Comparison of ENCODE assay signal across 3 worm cellular contexts in the genomic region with DNA sequence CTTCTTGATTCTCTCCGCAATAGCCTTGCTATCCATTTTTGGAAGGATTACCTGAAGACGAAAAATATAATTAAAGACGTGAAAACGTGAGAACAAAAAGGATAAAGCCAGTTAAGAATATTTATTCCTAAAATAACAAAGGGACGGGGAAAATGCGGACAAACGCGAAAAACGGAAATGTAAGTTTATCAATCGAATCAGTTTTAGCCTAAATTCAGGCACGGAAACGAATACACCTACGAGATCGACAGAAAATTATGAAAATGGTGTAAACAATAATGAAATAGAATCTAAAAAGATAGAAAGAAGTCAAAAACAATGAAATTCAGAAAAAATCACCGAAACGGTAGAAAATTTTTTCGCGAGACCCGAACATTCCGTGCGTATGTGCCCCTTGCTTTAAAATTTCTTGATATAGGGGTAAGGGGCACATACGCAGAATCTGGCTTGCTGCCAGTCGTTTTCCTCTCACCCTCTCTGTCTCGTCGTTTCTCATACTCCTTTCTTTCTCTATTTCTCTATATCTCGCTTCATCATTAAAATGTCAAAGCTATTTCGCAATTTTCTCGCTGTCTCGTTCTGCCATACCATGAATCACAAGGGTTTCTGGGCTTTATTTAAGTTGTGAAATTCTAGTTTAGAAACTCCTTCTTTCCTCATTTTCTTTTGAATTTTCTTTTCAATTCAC.
A peak's percentile ranks its signal among the peaks of the same experiment; 100 is the strongest.
TF ChIP-seq lines count a peak whose summit lies in the region.

Gene icd-1, minus strand, starts transcription at position 51 of the 688 bp plus-strand sequence.

TF ChIP-seq in whole organism, L1 larva, 84 proteins besides CTCF, POLR2A, EP300 and RAD21 (continued from another document and continues in another):
- TF ChIP-seq sptf-1 (tag; optimal IDR thresholded peaks at IDR 0.05; lab: Kevin White, UChicago) (no peak), lin-14 (GFP tag; optimal IDR thresholded peaks at IDR 0.05; lab: Kevin White, UChicago) (peak; percentile 98), ces-1 (GFP tag; optimal IDR thresholded peaks at IDR 0.05; lab: Kevin White, UChicago) (no peak), aha-1 (tag; optimal IDR thresholded peaks at IDR 0.05; lab: Kevin White, UChicago) (peak; percentile 85), nhr-237 (tag; optimal IDR thresholded peaks at IDR 0.05; lab: Kevin White, UChicago) (peak; percentile 93), pag-3 (tag; optimal IDR thresholded peaks at IDR 0.05; lab: Kevin White, UChicago; ENCODE audit: borderline replicate concordance, insufficient read depth) (no peak), xbp-1 (tag; optimal IDR thresholded peaks at IDR 0.05; lab: Kevin White, UChicago) (peak; percentile 94), swsn-7 (tag; optimal IDR thresholded peaks at IDR 0.05; lab: Kevin White, UChicago) (peak; percentile 98), lir-3 (tag; optimal IDR thresholded peaks at IDR 0.05; lab: Kevin White, UChicago; ENCODE audit: poor library complexity) (peak; percentile 89), pqm-1 (tag; optimal IDR thresholded peaks at IDR 0.05; lab: Kevin White, UChicago) (no peak), dpl-1 (GFP tag; optimal IDR thresholded peaks at IDR 0.05; lab: Kevin White, UChicago) (peak; percentile 76 to 81 (median 76)), ceh-90 (tag; optimal IDR thresholded peaks at IDR 0.05; lab: Kevin White, UChicago) (peak; percentile 28), lin-13 (GFP tag; optimal IDR thresholded peaks at IDR 0.05; lab: Kevin White, UChicago) (peak; percentile 84), grh-1 (GFP tag; IDR thresholded peaks at IDR 0.05; lab: Robert Waterston, UW) (peak; percentile 95), fkh-4 (tag; optimal IDR thresholded peaks at IDR 0.05; lab: Kevin White, UChicago; ENCODE audit: borderline replicate concordance) (peak; percentile 66), mef-2 (tag; optimal IDR thresholded peaks at IDR 0.05; lab: Kevin White, UChicago) (peak; percentile 67), snpc-4 (tag; optimal IDR thresholded peaks at IDR 0.05; lab: Kevin White, UChicago) (peak; percentile 83), nhr-12 (tag; optimal IDR thresholded peaks at IDR 0.05; lab: Kevin White, UChicago) (no peak), ztf-4 (tag; optimal IDR thresholded peaks at IDR 0.05; lab: Kevin White, UChicago) (peak; percentile 97), Y116A8C.19 (tag; optimal IDR thresholded peaks at IDR 0.05; lab: Kevin White, UChicago; ENCODE audit: borderline replicate concordance) (no peak), nhr-71 (tag; optimal IDR thresholded peaks at IDR 0.05; lab: Kevin White, UChicago) (peak; percentile 99), hpl-2 (GFP tag; optimal IDR thresholded peaks at IDR 0.05; lab: Kevin White, UChicago) (peak; percentile 91), zag-1 (tag; optimal IDR thresholded peaks at IDR 0.05; lab: Kevin White, UChicago) (peak; percentile 73), snu-23 (GFP tag; optimal IDR thresholded peaks at IDR 0.05; lab: Kevin White, UChicago) (peak; percentile 99), mab-9 (GFP tag; IDR thresholded peaks at IDR 0.05; lab: Robert Waterston, UW) (peak; percentile 65), fkh-10 (GFP tag; optimal IDR thresholded peaks at IDR 0.05; lab: Kevin White, UChicago) (peak; percentile 86), nhr-19 (GFP tag; conservative IDR thresholded peaks at IDR 0.05; lab: Robert Waterston, UW) (peak; percentile 96), egl-27 (tag; optimal IDR thresholded peaks at IDR 0.05; lab: Kevin White, UChicago) (peak in 1 of 2 experiments; percentile 82), unc-62 (GFP tag; optimal IDR thresholded peaks at IDR 0.05; lab: Kevin White, UChicago) (no peak), lin-15B (tag; optimal IDR thresholded peaks at IDR 0.05; lab: Kevin White, UChicago) (peak; percentile 71), unc-30 (tag; optimal IDR thresholded peaks at IDR 0.05; lab: Kevin White, UChicago) (no peak), irx-1 (tag; optimal IDR thresholded peaks at IDR 0.05; lab: Kevin White, UChicago) (peak; percentile 88), nhr-77 (tag; optimal IDR thresholded peaks at IDR 0.05; lab: Kevin White, UChicago) (peak; percentile 94), C04F5.9 (tag; optimal IDR thresholded peaks at IDR 0.05; lab: Kevin White, UChicago) (peak; percentile 70), blmp-1 (tag; optimal IDR thresholded peaks at IDR 0.05; lab: Kevin White, UChicago) (peak; percentile 79), lsy-2 (tag; optimal IDR thresholded peaks at IDR 0.05; lab: Kevin White, UChicago) (peak; percentile 94 to 96), ets-5 (GFP tag; IDR thresholded peaks at IDR 0.05; lab: Robert Waterston, UW) (no peak), efl-3 (GFP tag; optimal IDR thresholded peaks at IDR 0.05; lab: Kevin White, UChicago) (no peak), lin-39 (tag; optimal IDR thresholded peaks at IDR 0.05; lab: Kevin White, UChicago) (peak; percentile 94), lin-35 (GFP tag; optimal IDR thresholded peaks at IDR 0.05; lab: Kevin White, UChicago) (peak; percentile 84 to 87)

TF ChIP-seq in whole organism, L3 larva, 47 proteins besides CTCF, POLR2A, EP300 and RAD21 (continued from another document):
- TF ChIP-seq ceh-82 (tag; optimal IDR thresholded peaks at IDR 0.05; lab: Kevin White, UChicago) (peak; percentile 91), daf-12 (tag; optimal IDR thresholded peaks at IDR 0.05; lab: Kevin White, UChicago) (no peak), ceh-16 (tag; optimal IDR thresholded peaks at IDR 0.05; lab: Kevin White, UChicago) (peak; percentile 26), fkh-10 (GFP tag; optimal IDR thresholded peaks at IDR 0.05; lab: Kevin White, UChicago) (peak; percentile 64), mml-1 (tag; optimal IDR thresholded peaks at IDR 0.05; lab: Kevin White, UChicago) (no peak), nhr-76 (tag; optimal IDR thresholded peaks at IDR 0.05; lab: Kevin White, UChicago) (peak; percentile 11), unc-62 (GFP tag; optimal IDR thresholded peaks at IDR 0.05; lab: Kevin White, UChicago) (peak; percentile 87), zag-1 (tag; optimal IDR thresholded peaks at IDR 0.05; lab: Kevin White, UChicago) (peak; percentile 71), unc-39 (tag; optimal IDR thresholded peaks at IDR 0.05; lab: Kevin White, UChicago) (no peak), hmg-11 (tag; optimal IDR thresholded peaks at IDR 0.05; lab: Kevin White, UChicago) (peak; percentile 84), lin-15B (tag; optimal IDR thresholded peaks at IDR 0.05; lab: Kevin White, UChicago) (peak; percentile 91), lin-39 (tag; optimal IDR thresholded peaks at IDR 0.05; lab: Kevin White, UChicago) (peak; percentile 85), elt-3 (tag; optimal IDR thresholded peaks at IDR 0.05; lab: Kevin White, UChicago) (no peak), tbx-2 (tag; optimal IDR thresholded peaks at IDR 0.05; lab: Kevin White, UChicago) (peak; percentile 91), nhr-28 (tag; optimal IDR thresholded peaks at IDR 0.05; lab: Kevin White, UChicago) (no peak), nfya-1 (tag; optimal IDR thresholded peaks at IDR 0.05; lab: Kevin White, UChicago; ENCODE audit: insufficient read depth) (peak; percentile 94), sea-2 (GFP tag; optimal IDR thresholded peaks at IDR 0.05; lab: Kevin White, UChicago) (peak; percentile 63), elt-1 (tag; optimal IDR thresholded peaks at IDR 0.05; lab: Kevin White, UChicago) (peak; percentile 58), ama-1 (optimal IDR thresholded peaks at IDR 0.05; lab: Kevin White, UChicago) (peak; percentile 71), lsy-12 (tag; optimal IDR thresholded peaks at IDR 0.05; lab: Kevin White, UChicago) (peak; percentile 95), egl-27 (tag; optimal IDR thresholded peaks at IDR 0.05; lab: Kevin White, UChicago) (peak; percentile 86), nhr-43 (tag; optimal IDR thresholded peaks at IDR 0.05; lab: Kevin White, UChicago; ENCODE audit: poor library complexity, severe bottlenecking) (peak; percentile 94), ceh-9 (tag; optimal IDR thresholded peaks at IDR 0.05; lab: Kevin White, UChicago) (no peak), nhr-25 (tag; optimal IDR thresholded peaks at IDR 0.05; lab: Kevin White, UChicago) (peak; percentile 94), ztf-4 (tag; optimal IDR thresholded peaks at IDR 0.05; lab: Kevin White, UChicago) (peak; percentile 83), pha-4 (tag; optimal IDR thresholded peaks at IDR 0.05; lab: Kevin White, UChicago) (peak; percentile 92), nhr-23 (tag; optimal IDR thresholded peaks at IDR 0.05; lab: Kevin White, UChicago) (peak; percentile 97), nhr-12 (tag; optimal IDR thresholded peaks at IDR 0.05; lab: Kevin White, UChicago) (no peak), nhr-11 (tag; optimal IDR thresholded peaks at IDR 0.05; lab: Kevin White, UChicago) (peak; percentile 95), ZK546.5 (tag; optimal IDR thresholded peaks at IDR 0.05; lab: Kevin White, UChicago) (peak; percentile 11)

TF ChIP-seq in whole organism, young adult, 124 proteins besides CTCF, POLR2A, EP300 and RAD21 (continued from another document and continues in another):
- TF ChIP-seq xnd-1 (tag; optimal IDR thresholded peaks at IDR 0.05; lab: Kevin White, UChicago) (peak; percentile 64), C17E4.6 (GFP tag; IDR thresholded peaks at IDR 0.05; lab: Robert Waterston, UW) (peak; percentile 57; the same call in 1 of the 2 replicates), ztf-6 (GFP tag; IDR thresholded peaks at IDR 0.05; lab: Robert Waterston, UW) (0 out of 2 replicates have a peak, but pooled peaks have one; percentile 37), sptf-2 (GFP tag; optimal IDR thresholded peaks at IDR 0.05; lab: Kevin White, UChicago) (no peak), egl-18 (GFP tag; IDR thresholded peaks at IDR 0.05; lab: Robert Waterston, UW) (0 out of 2 replicates have a peak, but pooled peaks have one; percentile 28), hmg-20 (GFP tag; IDR thresholded peaks at IDR 0.05; lab: Robert Waterston, UW) (0 out of 2 replicates have a peak, but pooled peaks have one; percentile 55), ceh-27 (GFP tag; optimal IDR thresholded peaks at IDR 0.05; lab: Kevin White, UChicago) (peak; percentile 85), K11D2.4 (GFP tag; IDR thresholded peaks at IDR 0.05; lab: Robert Waterston, UW) (peak; percentile 79), snpc-1.1 (tag; optimal IDR thresholded peaks at IDR 0.05; lab: Kevin White, UChicago; ENCODE audit: insufficient read depth) (peak; percentile 77), dpff-1 (tag; optimal IDR thresholded peaks at IDR 0.05; lab: Kevin White, UChicago) (no peak), madf-3 (GFP tag; IDR thresholded peaks at IDR 0.05; lab: Robert Waterston, UW) (peak; percentile 89), ceh-40 (GFP tag; IDR thresholded peaks at IDR 0.05; lab: Robert Waterston, UW) (no peak), lin-35 (GFP tag; optimal IDR thresholded peaks at IDR 0.05; lab: Kevin White, UChicago) (peak in 2 of 3 experiments; percentile 67 to 88), ceh-91 (GFP tag; IDR thresholded peaks at IDR 0.05; lab: Robert Waterston, UW) (peak; percentile 78), ceh-100 (GFP tag; IDR thresholded peaks at IDR 0.05; lab: Robert Waterston, UW) (peak; percentile 86), efl-1 (GFP tag; optimal IDR thresholded peaks at IDR 0.05; lab: Kevin White, UChicago) (peak; percentile 64), attf-5 (GFP tag; optimal IDR thresholded peaks at IDR 0.05; lab: Kevin White, UChicago) (peak; percentile 97), lag-1 (GFP tag; IDR thresholded peaks at IDR 0.05; lab: Robert Waterston, UW) (no peak), hmg-1.2 (GFP tag; IDR thresholded peaks at IDR 0.05; lab: Robert Waterston, UW) (peak; percentile 99), tbx-9 (tag; optimal IDR thresholded peaks at IDR 0.05; lab: Kevin White, UChicago; ENCODE audit: borderline replicate concordance) (no peak), hlh-12 (tag; optimal IDR thresholded peaks at IDR 0.05; lab: Kevin White, UChicago) (no peak), Y53F4B.3 (GFP tag; IDR thresholded peaks at IDR 0.05; lab: Robert Waterston, UW) (0 out of 2 replicates have a peak, but pooled peaks have one; percentile 10), rpc-1 (optimal IDR thresholded peaks at IDR 0.05; lab: Kevin White, UChicago) (peak; percentile 13), rpc-1 (tag; optimal IDR thresholded peaks at IDR 0.05; lab: Kevin White, UChicago) (no peak), mel-28 (tag; optimal IDR thresholded peaks at IDR 0.05; lab: Kevin White, UChicago; ENCODE audit: borderline replicate concordance) (no peak), repo-1 (tag; optimal IDR thresholded peaks at IDR 0.05; lab: Kevin White, UChicago) (peak; percentile 87), fkh-3 (tag; optimal IDR thresholded peaks at IDR 0.05; lab: Kevin White, UChicago) (no peak), athp-1 (tag; optimal IDR thresholded peaks at IDR 0.05; lab: Kevin White, UChicago) (peak; percentile 91), pha-4 (tag; optimal IDR thresholded peaks at IDR 0.05; lab: Kevin White, UChicago) (no peak), tbp1 (GFP tag; optimal IDR thresholded peaks at IDR 0.05; lab: Kevin White, UChicago) (peak; percentile 76), madf-10 (tag; optimal IDR thresholded peaks at IDR 0.05; lab: Kevin White, UChicago) (peak; percentile 79), D2030.7 (GFP tag; IDR thresholded peaks at IDR 0.05; lab: Robert Waterston, UW) (peak; percentile 89), B0019.2 (GFP tag; conservative IDR thresholded peaks at IDR 0.05; lab: Robert Waterston, UW) (peak; percentile 74; the same call in 1 of the 2 replicates), nfya-1 (tag; optimal IDR thresholded peaks at IDR 0.05; lab: Kevin White, UChicago; ENCODE audit: borderline replicate concordance, insufficient read depth) (no peak), egrh-3 (GFP tag; IDR thresholded peaks at IDR 0.05; lab: Robert Waterston, UW) (0 out of 2 replicates have a peak, but pooled peaks have one; percentile 45), egl-44 (GFP tag; IDR thresholded peaks at IDR 0.05; lab: Robert Waterston, UW) (0 out of 2 replicates have a peak, but pooled peaks have one; percentile 33), hlh-26 (GFP tag; conservative IDR thresholded peaks at IDR 0.05; lab: Robert Waterston, UW) (no peak), rec-8 (tag; optimal IDR thresholded peaks at IDR 0.05; lab: Kevin White, UChicago) (peak in 1 of 2 experiments; percentile 65), rcor-1 (GFP tag; IDR thresholded peaks at IDR 0.05; lab: Robert Waterston, UW) (peak; percentile 93), K12H6.12 (tag; optimal IDR thresholded peaks at IDR 0.05; lab: Kevin White, UChicago) (peak; percentile 91), lin-40 (tag; optimal IDR thresholded peaks at IDR 0.05; lab: Kevin White, UChicago) (peak; percentile 95), Y56A3A.18 (GFP tag; IDR thresholded peaks at IDR 0.05; lab: Robert Waterston, UW) (0 out of 2 replicates have a peak, but pooled peaks have one; percentile 19), nfya-2 (GFP tag; IDR thresholded peaks at IDR 0.05; lab: Robert Waterston, UW) (no peak), B0336.3 (GFP tag; IDR thresholded peaks at IDR 0.05; lab: Robert Waterston, UW) (peak; percentile 89), hrde-1 (tag; optimal IDR thresholded peaks at IDR 0.05; lab: Kevin White, UChicago; ENCODE audit: borderline replicate concordance) (peak; percentile 58), ceh-79 (tag; optimal IDR thresholded peaks at IDR 0.05; lab: Kevin White, UChicago) (no peak), Y53G8AR.9 (GFP tag; conservative IDR thresholded peaks at IDR 0.05; lab: Robert Waterston, UW) (peak; percentile 92), mes-4 (tag; optimal IDR thresholded peaks at IDR 0.05; lab: Kevin White, UChicago) (no peak), hsf-1 (GFP tag; IDR thresholded peaks at IDR 0.05; lab: Robert Waterston, UW) (peak; percentile 97), nhr-120 (GFP tag; IDR thresholded peaks at IDR 0.05; lab: Robert Waterston, UW) (no peak), dox-1 (GFP tag; IDR thresholded peaks at IDR 0.05; lab: Robert Waterston, UW) (peak; percentile 95), zim-3 (tag; optimal IDR thresholded peaks at IDR 0.05; lab: Kevin White, UChicago) (peak; percentile 44), unc-130 (GFP tag; optimal IDR thresholded peaks at IDR 0.05; lab: Kevin White, UChicago) (peak; percentile 88), snpc-3.4 (tag; optimal IDR thresholded peaks at IDR 0.05; lab: Kevin White, UChicago) (peak; percentile 96), B0261.1 (tag; optimal IDR thresholded peaks at IDR 0.05; lab: Kevin White, UChicago) (peak; percentile 20), mxl-1 (tag; optimal IDR thresholded peaks at IDR 0.05; lab: Kevin White, UChicago) (no peak), madf-6 (GFP tag; IDR thresholded peaks at IDR 0.05; lab: Robert Waterston, UW) (peak; percentile 92), ztf-3 (GFP tag; optimal IDR thresholded peaks at IDR 0.05; lab: Kevin White, UChicago) (peak; percentile 30)
